Worm (Caenorhabditis elegans): ENCODE measurements around the gene R10E4.11.

R10E4.11 gene

DNA sequence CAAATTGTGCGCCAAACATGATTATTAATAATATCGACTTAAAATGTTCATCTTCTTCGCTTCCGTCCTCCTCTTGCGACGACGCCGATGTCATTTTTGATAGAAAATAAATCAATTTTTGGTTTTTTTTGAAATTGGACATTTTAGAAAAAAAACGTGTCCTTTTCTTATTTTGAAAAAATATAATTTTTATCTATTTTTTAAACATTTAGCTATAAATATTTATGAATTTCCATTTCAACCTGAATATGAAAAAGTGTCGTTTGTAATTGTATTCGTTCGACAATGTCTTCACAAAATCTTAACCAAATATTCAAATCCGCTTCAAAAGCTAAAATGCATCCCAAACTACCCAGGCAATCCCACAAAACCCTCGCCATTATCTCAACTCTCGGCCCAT lies 13.5 kb downstream of the R10E4.11 start, which contains the start of gene R10E4.3:
Gene R10E4.3, minus strand, starts transcription at position 101 of the 400 bp plus-strand sequence.
- TF ChIP-seq ceh-48 (tag; optimal IDR thresholded peaks at IDR 0.05) (no peak), ceh-9 (tag; optimal IDR thresholded peaks at IDR 0.05) (no peak), lim-6 (tag; optimal IDR thresholded peaks at IDR 0.05) (no peak), ceh-31 (tag; optimal IDR thresholded peaks at IDR 0.05) (no peak), F13H6.1 (tag; optimal IDR thresholded peaks at IDR 0.05) (no peak), fkh-10 (GFP tag; optimal IDR thresholded peaks at IDR 0.05) (no peak), ceh-22 (tag; optimal IDR thresholded peaks at IDR 0.05) (no peak), pqm-1 (tag; optimal IDR thresholded peaks at IDR 0.05) (no peak)

DNA sequence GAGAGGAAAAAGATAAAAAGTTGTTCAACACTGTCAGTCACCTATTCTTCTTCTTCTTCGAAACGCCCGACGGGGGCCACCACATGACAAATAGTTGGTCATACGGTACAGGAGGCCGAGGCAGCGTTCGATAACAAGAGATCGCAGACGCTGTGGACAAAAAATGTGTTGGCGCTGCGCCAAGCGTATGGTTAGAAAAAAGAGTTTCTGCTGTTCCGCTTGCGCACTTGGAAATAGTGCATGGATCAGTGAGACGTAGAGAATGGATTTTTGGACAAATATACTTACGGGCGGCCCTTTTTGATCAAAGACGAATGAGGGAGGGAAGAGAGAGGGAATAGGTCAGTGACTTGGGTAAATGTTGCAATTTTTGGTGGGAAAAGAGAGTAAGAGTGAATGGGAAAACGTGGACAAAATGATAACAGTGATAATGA lies 16.1 kb downstream of the R10E4.11 start:
- TF ChIP-seq nhr-11 (tag; optimal IDR thresholded peaks at IDR 0.05) (no peak), pqm-1 (tag; optimal IDR thresholded peaks at IDR 0.05) (peak; percentile 14), ceh-18 (tag; optimal IDR thresholded peaks at IDR 0.05) (peak; percentile 48), tbx-2 (tag; optimal IDR thresholded peaks at IDR 0.05) (peak; percentile 27), ceh-22 (tag; optimal IDR thresholded peaks at IDR 0.05) (no peak), elt-2 (tag; optimal IDR thresholded peaks at IDR 0.05) (peak; percentile 23), hlh-30 (tag; optimal IDR thresholded peaks at IDR 0.05; ENCODE audit: insufficient read depth) (peak; percentile 79)

DNA sequence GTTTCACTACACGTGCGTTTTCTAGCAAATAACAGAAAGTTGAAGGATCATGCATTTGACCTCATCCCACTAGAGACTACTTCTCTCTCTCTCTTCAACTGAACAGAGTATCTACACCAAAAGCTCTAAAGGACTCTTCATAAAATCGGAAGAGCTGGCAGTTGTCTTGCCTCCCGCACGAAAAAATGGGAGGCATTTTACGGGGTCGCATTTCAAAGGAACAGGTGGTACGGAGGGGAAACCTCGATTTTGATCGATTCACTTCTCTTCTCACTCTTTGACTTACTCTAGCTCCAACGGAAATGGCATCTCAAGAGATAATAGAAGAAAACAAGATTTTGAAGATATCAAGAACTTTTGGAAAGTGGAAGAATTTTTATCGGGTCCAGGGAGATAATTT lies 17.7 kb downstream of the R10E4.11 start:
- TF ChIP-seq npax-4 (tag; optimal IDR thresholded peaks at IDR 0.05): no peak
- no peak for TF ChIP-seq pha-2 (tag; optimal IDR thresholded peaks at IDR 0.05)
- TF ChIP-seq eyg-1 (tag; optimal IDR thresholded peaks at IDR 0.05): no peak
- TF ChIP-seq ceh-31 (tag; optimal IDR thresholded peaks at IDR 0.05): no peak
- no peak for TF ChIP-seq F13H6.1 (tag; optimal IDR thresholded peaks at IDR 0.05)
- no peak for TF ChIP-seq nhr-232 (tag; optimal IDR thresholded peaks at IDR 0.05)
- no peak for TF ChIP-seq gmeb-2 (tag; optimal IDR thresholded peaks at IDR 0.05)
- no peak for TF ChIP-seq ahr-1 (tag; optimal IDR thresholded peaks at IDR 0.05)
- TF ChIP-seq fax-1 (tag; optimal IDR thresholded peaks at IDR 0.05): no peak
- TF ChIP-seq ceh-18 (tag; optimal IDR thresholded peaks at IDR 0.05): peak; percentile 38
- TF ChIP-seq ceh-34 (tag; optimal IDR thresholded peaks at IDR 0.05): peak; percentile 42
- TF ChIP-seq hlh-13 (GFP tag; optimal IDR thresholded peaks at IDR 0.05): no peak
- TF ChIP-seq odd-2 (tag; optimal IDR thresholded peaks at IDR 0.05): no peak
- TF ChIP-seq unc-55 (GFP tag; optimal IDR thresholded peaks at IDR 0.05): peak; percentile 88
- TF ChIP-seq pqm-1 (tag; optimal IDR thresholded peaks at IDR 0.05): no peak
- no peak for TF ChIP-seq ceh-45 (GFP tag; IDR thresholded peaks at IDR 0.05)
- TF ChIP-seq pat-9 (tag; optimal IDR thresholded peaks at IDR 0.05): no peak
- TF ChIP-seq ceh-9 (tag; optimal IDR thresholded peaks at IDR 0.05): no peak
- no peak for TF ChIP-seq che-1 (tag; optimal IDR thresholded peaks at IDR 0.05)
- TF ChIP-seq nhr-11 (tag; optimal IDR thresholded peaks at IDR 0.05): no peak
- TF ChIP-seq elt-4 (tag; optimal IDR thresholded peaks at IDR 0.05): no peak
- TF ChIP-seq lim-6 (tag; optimal IDR thresholded peaks at IDR 0.05): no peak
- no peak for TF ChIP-seq dmd-4 (tag; optimal IDR thresholded peaks at IDR 0.05; ENCODE audit: borderline replicate concordance)
- no peak for TF ChIP-seq madf-2 (tag; optimal IDR thresholded peaks at IDR 0.05)
- TF ChIP-seq zip-5 (tag; optimal IDR thresholded peaks at IDR 0.05): no peak
- TF ChIP-seq syd-9 (tag; optimal IDR thresholded peaks at IDR 0.05): no peak
- no peak for TF ChIP-seq hlh-15 (tag; optimal IDR thresholded peaks at IDR 0.05)
- no peak for TF ChIP-seq C08G9.2 (tag; optimal IDR thresholded peaks at IDR 0.05)
- TF ChIP-seq ztf-16 (tag; optimal IDR thresholded peaks at IDR 0.05): no peak
- TF ChIP-seq unc-3 (GFP tag; conservative IDR thresholded peaks at IDR 0.05): no peak
- TF ChIP-seq unc-3 (tag; optimal IDR thresholded peaks at IDR 0.05): no peak
- no peak for TF ChIP-seq pag-3 (tag; optimal IDR thresholded peaks at IDR 0.05; ENCODE audit: borderline replicate concordance)
- TF ChIP-seq sdc-2 (tag; optimal IDR thresholded peaks at IDR 0.05): no peak
- TF ChIP-seq sox-2 (GFP tag; IDR thresholded peaks at IDR 0.05): no peak
- TF ChIP-seq rnt-1 (tag; optimal IDR thresholded peaks at IDR 0.05): peak; percentile 29
